Fruit fly (Drosophila melanogaster) whole organism: ENCODE measurements around the gene CG9667.

Source experiments
- CG8478 ChIP-seq: fragments of >200 bp; optimal IDR thresholded peaks from 2 replicates; lab custom pipeline; 2018; ENCODE audit warnings: inconsistent platforms
- Dll ChIP-seq: fragments of >200 bp; optimal IDR thresholded peaks from 2 replicates; lab custom pipeline; 2017
- EcR ChIP-seq, 2 experiments: fragments of >200 bp; optimal IDR thresholded peaks; 2 replicates each; lab custom pipeline; 2017; ENCODE audit warnings: missing biosample characterization in 2 of 2, missing genetic modification characterization in 2 of 2, missing genetic modification reagents in 2 of 2
- pan ChIP-seq: fragments of >200 bp; optimal IDR thresholded peaks from 2 replicates; lab custom pipeline; 2017
- psq ChIP-seq: fragments of >200 bp; optimal IDR thresholded peaks from 2 replicates; lab custom pipeline; 2017
- usp ChIP-seq: fragments of >200 bp; optimal IDR thresholded peaks from 2 replicates; lab custom pipeline; 2017; ENCODE audit warnings: missing biosample characterization, missing genetic modification characterization, mixed read lengths

The CG9667 gene

DNA sequence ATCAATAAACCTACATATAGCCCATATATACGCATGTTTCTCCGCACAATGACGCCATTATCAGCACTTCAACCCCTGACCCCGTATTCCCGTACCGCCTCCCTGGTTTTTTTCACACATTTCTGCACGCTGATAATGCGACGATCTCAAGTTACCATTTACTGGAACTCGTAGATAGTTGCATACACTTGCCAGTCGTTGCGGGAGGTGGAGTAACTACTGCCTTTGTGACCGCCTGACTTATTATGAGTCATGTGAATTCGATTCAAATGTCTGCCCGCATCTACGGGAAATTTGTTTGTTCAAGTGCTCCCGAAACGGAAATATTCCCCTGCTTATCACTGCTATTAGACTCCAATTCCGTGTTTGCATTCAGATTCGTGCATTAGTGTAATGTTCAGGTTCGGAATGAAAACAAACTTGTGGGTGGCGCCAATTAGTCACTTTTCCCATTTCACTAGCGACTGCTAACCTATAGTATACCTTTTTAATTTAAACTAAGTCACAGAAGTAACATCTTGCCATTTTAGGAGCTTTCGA, 1.1 kb upstream of the CG9667 start:
- TF ChIP-seq pan (lab: Kevin White, UChicago) (peak; percentile 61), psq (lab: Kevin White, UChicago) (no peak)

DNA sequence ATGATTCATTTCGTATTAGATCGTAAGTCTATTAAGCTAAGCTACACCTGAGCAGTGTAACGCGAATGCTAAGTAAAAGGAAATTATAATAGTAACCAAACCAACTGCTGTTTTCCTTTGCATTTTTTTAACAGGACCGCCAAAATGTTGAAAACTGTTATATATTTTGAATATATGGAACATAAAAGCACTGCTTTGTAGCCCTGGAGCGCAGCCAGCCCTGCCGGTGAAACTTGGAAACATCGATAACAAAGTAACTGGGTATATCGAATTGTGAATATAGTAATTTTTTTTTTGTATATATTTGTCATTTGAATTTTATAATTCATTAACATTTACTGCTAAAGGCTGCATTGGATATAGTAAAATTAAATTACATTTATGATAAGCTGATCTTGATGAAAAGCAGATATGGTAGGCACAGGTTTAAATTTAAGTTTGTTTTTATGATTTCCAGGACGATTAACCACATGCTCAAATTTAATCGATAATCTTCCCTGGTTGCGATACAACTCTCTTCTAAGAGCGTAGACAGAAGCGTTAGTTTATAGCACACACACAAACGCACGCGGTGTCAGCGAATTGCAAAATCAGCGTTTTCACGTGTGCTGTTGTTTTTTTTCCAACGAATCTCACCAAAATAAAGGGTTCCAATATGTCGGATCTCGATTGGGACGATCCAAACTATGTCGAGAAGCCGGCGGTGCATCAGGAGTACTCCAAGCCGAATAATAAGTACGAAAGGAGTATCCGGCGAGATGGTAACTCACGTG, 3.8 kb downstream of the CG9667 start, which contains the start of gene CG7878:
Gene CG7878 (plus strand): TSS at position 528 of the 773 bp plus-strand sequence.
- no peak for TF ChIP-seq Dll (lab: Kevin White, UChicago)
- TF ChIP-seq psq (lab: Kevin White, UChicago), result no peak
- TF ChIP-seq EcR (GFP tag; optimal IDR thresholded peaks at IDR 0.05; lab: Kevin White, UChicago), result no peak
- no peak for TF ChIP-seq usp (GFP tag; lab: Kevin White, UChicago)
- TF ChIP-seq pan (lab: Kevin White, UChicago), result no peak
- no peak for TF ChIP-seq CG8478 (lab: Kevin White, UChicago)

dm6 chr3R:8120338-8120662, 5.9 kb downstream of the CG9667 start:
- TF ChIP-seq psq (lab: Kevin White, UChicago), result no peak

DNA sequence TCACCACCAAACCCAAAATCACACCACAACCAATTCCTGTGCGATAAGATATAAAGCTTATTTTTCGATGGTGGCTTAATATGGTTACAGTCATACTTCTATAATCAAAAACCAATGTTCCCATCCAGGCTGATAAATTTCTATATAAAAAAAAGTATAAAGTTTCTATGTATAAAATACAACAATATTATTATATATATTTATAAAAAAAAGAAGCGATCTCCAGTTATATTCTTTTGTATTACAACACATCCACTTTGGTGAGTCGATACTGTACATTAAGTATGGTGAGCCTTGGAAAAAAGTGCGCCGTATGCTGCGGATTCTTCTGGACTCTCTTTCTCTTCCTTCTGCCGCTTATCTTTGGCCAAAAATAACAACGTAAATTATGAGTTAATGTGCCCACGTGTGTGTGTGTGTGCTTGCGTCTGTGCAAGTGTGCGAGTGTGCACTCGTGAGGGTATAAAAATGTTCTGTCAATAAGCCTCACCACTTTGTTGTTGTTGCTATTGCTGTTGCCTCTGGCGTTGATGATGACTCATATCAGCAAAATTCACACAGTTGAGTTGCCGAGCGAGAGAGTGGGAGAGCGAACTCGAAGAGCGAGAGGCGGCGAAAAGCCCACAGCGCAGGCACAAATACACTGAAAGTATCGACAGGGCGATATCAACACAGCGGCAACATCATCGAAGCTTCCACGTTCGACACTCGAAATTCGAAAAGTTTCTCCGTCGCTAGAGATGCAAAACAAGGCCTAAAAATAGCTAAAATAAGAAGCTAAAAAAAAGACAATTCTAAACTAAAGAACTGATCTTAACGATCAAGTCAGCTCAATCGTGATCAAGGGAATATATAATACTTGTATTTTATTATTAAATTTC, 6.5 kb downstream of the CG9667 start:
- TF ChIP-seq Dll (lab: Kevin White, UChicago) (peak; percentile 80), psq (lab: Kevin White, UChicago) (no peak)

dm6 chr3R:8118781-8119456, 7.2 kb downstream of the CG9667 start:
- TF ChIP-seq EcR (GFP tag; optimal IDR thresholded peaks at IDR 0.05; lab: Kevin White, UChicago) (no peak), psq (lab: Kevin White, UChicago) (no peak), CG8478 (lab: Kevin White, UChicago) (no peak), pan (lab: Kevin White, UChicago) (no peak), Dll (lab: Kevin White, UChicago) (no peak), usp (GFP tag; lab: Kevin White, UChicago) (no peak)

DNA sequence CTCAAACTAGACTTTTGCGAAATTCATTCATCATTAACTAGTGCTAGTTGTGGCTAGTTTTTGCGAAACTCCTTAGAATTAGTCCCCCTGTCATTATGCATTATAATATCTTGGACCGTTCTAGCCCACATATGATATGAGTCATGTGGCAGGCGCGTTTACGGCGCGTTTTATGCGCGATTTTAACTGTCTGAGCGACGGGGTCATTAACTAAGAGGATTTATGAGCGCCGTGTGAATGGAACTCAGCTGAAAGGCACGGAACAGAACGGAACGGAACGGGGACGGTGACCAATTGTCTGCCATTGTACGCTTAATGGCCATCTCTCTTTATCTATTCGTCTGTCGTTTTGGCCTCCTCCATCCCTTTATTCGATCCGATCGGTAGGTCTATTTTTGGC, 8.1 kb downstream of the CG9667 start:
- no peak for TF ChIP-seq psq (lab: Kevin White, UChicago)
- TF ChIP-seq EcR (GFP tag; optimal IDR thresholded peaks at IDR 0.05; lab: Kevin White, UChicago), result no peak
- TF ChIP-seq CG8478 (lab: Kevin White, UChicago), result no peak
- no peak for TF ChIP-seq Dll (lab: Kevin White, UChicago)
- TF ChIP-seq pan (lab: Kevin White, UChicago), result no peak
- TF ChIP-seq usp (GFP tag; lab: Kevin White, UChicago), result no peak

DNA sequence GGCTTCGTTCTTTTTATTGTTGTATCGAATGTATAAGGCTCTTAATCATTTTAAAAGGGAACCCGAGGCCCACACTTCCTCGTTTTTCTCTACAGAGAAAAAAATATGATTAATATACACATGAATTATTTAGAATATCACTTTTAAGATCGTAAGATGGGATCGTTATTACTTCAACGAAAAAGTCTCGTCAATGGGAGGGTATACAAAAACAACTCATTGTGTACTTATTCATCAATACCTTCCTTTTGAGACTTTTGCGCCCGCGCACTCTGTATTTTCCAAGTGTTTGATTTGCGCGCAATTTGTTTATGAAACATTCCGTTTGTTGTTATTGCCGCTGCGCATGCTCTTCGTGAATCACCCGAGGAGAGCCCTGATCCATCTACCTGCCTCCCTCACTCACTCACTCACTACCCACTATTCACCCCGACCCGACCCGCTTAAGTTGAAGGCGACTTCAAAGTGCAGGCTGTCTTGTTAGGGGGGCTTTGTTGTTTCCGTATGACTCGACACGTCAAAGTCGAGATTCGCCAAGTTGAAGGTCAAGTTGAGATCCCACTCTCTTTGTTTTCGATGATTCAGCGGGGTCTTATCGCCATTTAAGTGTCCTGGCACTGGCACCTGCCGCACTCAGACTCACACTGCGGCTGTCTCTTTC, 10.1 kb downstream of the CG9667 start:
- TF ChIP-seq Dll (lab: Kevin White, UChicago) (no peak), pan (lab: Kevin White, UChicago) (no peak), usp (GFP tag; lab: Kevin White, UChicago) (no peak), psq (lab: Kevin White, UChicago) (no peak), CG8478 (lab: Kevin White, UChicago) (no peak), EcR (GFP tag; optimal IDR thresholded peaks at IDR 0.05; lab: Kevin White, UChicago) (no peak)

DNA sequence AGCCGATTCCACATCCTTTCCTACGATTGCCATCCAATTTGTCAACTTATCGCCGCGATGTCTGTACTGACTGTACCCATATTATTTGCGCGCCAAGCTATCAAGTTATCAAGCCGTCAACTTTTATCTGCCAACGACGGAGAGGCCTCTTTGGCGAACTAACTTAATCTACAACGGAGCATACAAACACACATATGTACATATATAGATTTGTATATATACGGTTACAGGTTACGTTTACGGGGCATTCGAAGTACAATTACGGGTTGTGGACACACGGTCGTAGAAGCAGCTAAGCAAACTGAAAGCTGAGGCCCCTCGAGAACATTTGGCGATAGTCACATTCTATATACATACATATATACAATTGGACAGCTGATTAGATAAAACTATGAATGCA, 11.0 kb downstream of the CG9667 start:
- no peak for TF ChIP-seq Dll (lab: Kevin White, UChicago)
- TF ChIP-seq usp (GFP tag; lab: Kevin White, UChicago), result no peak
- no peak for TF ChIP-seq CG8478 (lab: Kevin White, UChicago)
- TF ChIP-seq psq (lab: Kevin White, UChicago), result no peak
- no peak for TF ChIP-seq pan (lab: Kevin White, UChicago)
- no peak for TF ChIP-seq EcR (GFP tag; optimal IDR thresholded peaks at IDR 0.05; lab: Kevin White, UChicago)

DNA sequence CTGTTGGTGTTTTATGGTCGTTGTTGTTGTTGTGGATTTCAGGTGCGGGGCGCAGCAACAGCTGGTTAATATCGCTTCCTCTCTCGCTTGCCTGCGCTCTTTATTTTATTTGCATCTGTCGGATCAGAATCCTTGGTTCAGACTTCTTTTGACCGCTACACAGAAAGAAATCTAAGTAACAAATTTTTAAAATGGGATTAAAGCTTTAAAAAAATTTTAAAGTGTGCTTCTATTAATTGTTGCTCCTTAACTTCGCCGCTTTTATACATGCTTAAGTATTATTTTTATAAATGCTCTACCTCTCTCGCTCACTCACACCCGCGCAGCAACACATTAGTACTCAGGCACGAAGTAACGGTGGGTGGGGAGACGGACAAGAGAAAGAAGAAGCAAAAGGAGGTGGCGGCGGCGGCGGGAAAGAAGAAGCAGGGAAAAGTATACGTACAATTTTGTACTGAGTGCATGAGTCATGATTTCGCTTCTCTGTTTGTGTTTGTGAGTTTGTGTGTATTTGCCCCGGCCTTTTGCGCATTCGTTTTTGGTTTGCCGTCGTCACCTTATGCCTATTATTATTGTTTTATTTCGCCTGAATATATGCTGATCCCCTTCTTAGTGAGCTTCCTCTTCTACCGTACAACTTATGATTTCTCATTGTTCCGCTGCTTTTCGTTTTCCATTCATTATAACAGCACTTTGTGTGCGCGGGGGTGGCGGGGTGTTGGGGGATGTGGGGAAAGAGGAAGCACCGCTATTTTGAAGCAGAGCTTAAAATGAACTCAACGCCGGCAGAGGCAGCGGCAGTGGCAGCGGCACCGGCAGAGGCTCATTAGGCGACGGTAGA, 12.1 kb downstream of the CG9667 start:
- no peak for TF ChIP-seq CG8478 (lab: Kevin White, UChicago)
- TF ChIP-seq psq (lab: Kevin White, UChicago), result no peak
- no peak for TF ChIP-seq pan (lab: Kevin White, UChicago)
- TF ChIP-seq Dll (lab: Kevin White, UChicago), result no peak
